Worm (Caenorhabditis elegans) whole organism, young adult: Measurements from ENCODE around the gene rsp-6.

Experiments
- C06A6.2 ChIP-seq: fragments of 200-800 bp; sonication (Bioruptor generic); conservative IDR thresholded peaks from 2 replicates; pipeline ENCODE4 v1.3.6; 2022; ENCODE audit warnings: missing genetic modification characterization, missing compliant biosample characterization
- D2030.7 ChIP-seq: fragments of 200-800 bp; sonication (Bioruptor generic); IDR thresholded peaks from 2 replicates; pipeline ENCODE4 v1.3.6; 2022; ENCODE audit warnings: missing genetic modification reagents, missing genetic modification characterization, missing compliant biosample characterization
- F23B12.7 ChIP-seq: sonication (generic microtip); optimal IDR thresholded peaks from 2 replicates; lab custom pipeline; 2017; ENCODE audit warnings: missing genetic modification characterization, mild to moderate bottlenecking, missing compliant biosample characterization, antibody characterized with exemption, moderate library complexity; ENCODE audit not compliant: insufficient read depth
- F33H1.4 ChIP-seq: fragments of 200-800 bp; sonication (Bioruptor generic); IDR thresholded peaks from 2 replicates; pipeline ENCODE4 v1.3.6; 2022; ENCODE audit warnings: missing genetic modification reagents, missing genetic modification characterization, missing compliant biosample characterization
- F49E8.2 ChIP-seq: sonication (generic microtip); optimal IDR thresholded peaks from 3 replicates; lab custom pipeline; 2017; ENCODE audit warnings: missing genetic modification characterization, mild to moderate bottlenecking, missing compliant biosample characterization, antibody characterized with exemption, moderate library complexity; ENCODE audit not compliant: insufficient read depth
- F52B5.7 ChIP-seq: sonication (generic microtip); optimal IDR thresholded peaks from 2 replicates; lab custom pipeline; 2016; ENCODE audit warnings: mild to moderate bottlenecking, missing genetic modification characterization, missing compliant biosample characterization
- K11D2.4 ChIP-seq: fragments of 200-800 bp; sonication (Bioruptor generic); IDR thresholded peaks from 2 replicates; pipeline ENCODE4 v1.3.6; 2022; ENCODE audit warnings: missing genetic modification reagents, missing genetic modification characterization, missing compliant biosample characterization
- K12H6.12 ChIP-seq: fragments of 200-800 bp; sonication (Bioruptor generic); optimal IDR thresholded peaks from 2 replicates; lab custom pipeline; 2018; ENCODE audit warnings: mild to moderate bottlenecking, missing genetic modification characterization, missing compliant biosample characterization
- Y53F4B.3 ChIP-seq: fragments of 200-800 bp; sonication (Bioruptor generic); IDR thresholded peaks from 2 replicates; pipeline ENCODE4 v1.3.6; 2022; ENCODE audit warnings: missing genetic modification reagents, missing genetic modification characterization, missing compliant biosample characterization
- ZK185.1 ChIP-seq: sonication (generic microtip); optimal IDR thresholded peaks from 2 replicates; lab custom pipeline; 2016; ENCODE audit warnings: mild to moderate bottlenecking, missing genetic modification characterization, missing compliant biosample characterization; ENCODE audit not compliant: poor library complexity, severe bottlenecking
- akir-1 ChIP-seq: fragments of 200-800 bp; sonication (Bioruptor generic); optimal IDR thresholded peaks from 2 replicates; lab custom pipeline; 2018; ENCODE audit warnings: mild to moderate bottlenecking, missing genetic modification characterization, moderate library complexity, missing compliant biosample characterization
- attf-5 ChIP-seq: fragments of 200-800 bp; sonication (Bioruptor generic); optimal IDR thresholded peaks from 2 replicates; lab custom pipeline; 2018; ENCODE audit warnings: mild to moderate bottlenecking, missing genetic modification characterization, missing compliant biosample characterization
- ccch-3 ChIP-seq: fragments of 200-800 bp; sonication (Bioruptor generic); optimal IDR thresholded peaks from 2 replicates; lab custom pipeline; 2018; ENCODE audit warnings: mild to moderate bottlenecking, missing genetic modification characterization, missing compliant biosample characterization
- ceh-100 ChIP-seq: fragments of 200-800 bp; sonication (Bioruptor generic); IDR thresholded peaks from 2 replicates; pipeline ENCODE4 v1.3.6; 2022; ENCODE audit warnings: missing genetic modification reagents, missing genetic modification characterization, missing compliant biosample characterization
- ceh-40 ChIP-seq: fragments of 200-800 bp; sonication (Bioruptor generic); IDR thresholded peaks from 2 replicates; pipeline ENCODE4 v1.3.6; 2022; ENCODE audit warnings: missing genetic modification characterization, missing compliant biosample characterization
- dpl-1 ChIP-seq: fragments of 150-350 bp; optimal IDR thresholded peaks from 2 replicates; lab custom pipeline; 2014; ENCODE audit warnings: missing biosample characterization, missing genetic modification reagents, missing genetic modification characterization
- efl-1 ChIP-seq: fragments of 150-350 bp; optimal IDR thresholded peaks from 2 replicates; lab custom pipeline; 2014; ENCODE audit warnings: missing biosample characterization, missing genetic modification reagents, missing genetic modification characterization
- ets-4 ChIP-seq: fragments of 200-800 bp; sonication (Bioruptor generic); optimal IDR thresholded peaks from 2 replicates; lab custom pipeline; 2018; ENCODE audit warnings: mild to moderate bottlenecking, missing genetic modification characterization, missing compliant biosample characterization
- hmg-1.2 ChIP-seq: fragments of 200-800 bp; sonication (Bioruptor generic); IDR thresholded peaks from 2 replicates; pipeline ENCODE4 v1.3.6; 2022; ENCODE audit warnings: missing genetic modification reagents, missing genetic modification characterization, missing compliant biosample characterization
- lin-54 ChIP-seq: fragments of 200-800 bp; sonication (Bioruptor generic); optimal IDR thresholded peaks from 2 replicates; lab custom pipeline; 2018; ENCODE audit warnings: mild to moderate bottlenecking, missing genetic modification characterization, missing compliant biosample characterization
- lsl-1 ChIP-seq: fragments of 200-800 bp; sonication (Bioruptor generic); optimal IDR thresholded peaks from 2 replicates; lab custom pipeline; 2018; ENCODE audit warnings: mild to moderate bottlenecking, missing genetic modification characterization, moderate library complexity, missing compliant biosample characterization
- madf-10 ChIP-seq: sonication (generic microtip); optimal IDR thresholded peaks from 2 replicates; lab custom pipeline; 2016; ENCODE audit warnings: mild to moderate bottlenecking, missing genetic modification characterization, missing compliant biosample characterization
- madf-6 ChIP-seq: fragments of 200-800 bp; sonication (Bioruptor generic); IDR thresholded peaks from 2 replicates; pipeline ENCODE4 v1.3.6; 2022; ENCODE audit warnings: missing genetic modification reagents, missing genetic modification characterization, missing compliant biosample characterization
- madf-8 ChIP-seq: fragments of 200-800 bp; sonication (Bioruptor generic); conservative IDR thresholded peaks from 2 replicates; pipeline ENCODE4 v1.3.6; 2022; ENCODE audit warnings: missing genetic modification reagents, missing genetic modification characterization, missing compliant biosample characterization
- mcd-1 ChIP-seq: fragments of 200-800 bp; sonication (Bioruptor generic); IDR thresholded peaks from 2 replicates; pipeline ENCODE4 v1.3.6; 2022; ENCODE audit warnings: missing genetic modification reagents, missing genetic modification characterization, missing compliant biosample characterization
- pha-4 ChIP-seq: fragments of 150-350 bp; sonication (generic microtip); optimal IDR thresholded peaks from 2 replicates; lab custom pipeline; 2014; ENCODE audit warnings: missing biosample characterization, missing genetic modification reagents, missing genetic modification characterization
- rpc-1 ChIP-seq, 2 experiments: fragments of 150-350 bp in 1 of 2; sonication (generic microtip) in 1 of 2; optimal IDR thresholded peaks; 2 replicates each; lab custom pipeline; 2014 to 2018; ENCODE audit warnings: missing biosample characterization in 1 of 2, missing genetic modification characterization in 1 of 2, missing genetic modification reagents in 1 of 2, missing genotype in 1 of 2
- sea-2 ChIP-seq: fragments of 200-800 bp; sonication (Bioruptor generic); IDR thresholded peaks from 2 replicates; pipeline ENCODE4 v1.3.6; 2022; ENCODE audit warnings: missing genetic modification characterization, missing compliant biosample characterization
- snpc-1.3 ChIP-seq: sonication (generic microtip); optimal IDR thresholded peaks from 2 replicates; lab custom pipeline; 2017; ENCODE audit warnings: missing genetic modification characterization, mild to moderate bottlenecking, missing compliant biosample characterization, antibody characterized with exemption, moderate library complexity, missing genotype, missing genetic modification reagents; ENCODE audit not compliant: insufficient read depth
- snpc-3.4 ChIP-seq: sonication (generic microtip); optimal IDR thresholded peaks from 2 replicates; lab custom pipeline; 2017; ENCODE audit warnings: missing genetic modification characterization, mild to moderate bottlenecking, missing compliant biosample characterization, antibody characterized with exemption, moderate library complexity, missing genotype, missing genetic modification reagents
- snpc-4 ChIP-seq, 5 experiments: fragments of 150-350 bp in 1 of 5; sonication (generic microtip) in 4 of 5; optimal IDR thresholded peaks; 2 replicates each; lab custom pipeline; 2014 to 2018; ENCODE audit warnings: missing genetic modification characterization in 5 of 5, missing biosample characterization in 3 of 5, antibody characterized with exemption in 2 of 5, mild to moderate bottlenecking in 2 of 5, missing compliant biosample characterization in 2 of 5, missing genotype in 2 of 5, moderate library complexity in 2 of 5, missing genetic modification reagents in 1 of 5
- tbx-9 ChIP-seq: sonication (generic microtip); optimal IDR thresholded peaks from 2 replicates; lab custom pipeline; 2016; ENCODE audit warnings: borderline replicate concordance, missing genetic modification characterization, inconsistent platforms, missing compliant biosample characterization
- unc-62 ChIP-seq: fragments of 150-350 bp; optimal IDR thresholded peaks from 2 replicates; lab custom pipeline; 2014; ENCODE audit warnings: missing biosample characterization, missing genetic modification reagents, missing genetic modification characterization
- xnd-1 ChIP-seq: sonication (generic microtip); optimal IDR thresholded peaks from 2 replicates; lab custom pipeline; 2016; ENCODE audit warnings: missing genotype, missing genetic modification reagents, missing genetic modification characterization, missing compliant biosample characterization
- ztf-18 ChIP-seq: sonication (generic microtip); optimal IDR thresholded peaks from 2 replicates; lab custom pipeline; 2016; ENCODE audit warnings: missing genotype, mild to moderate bottlenecking, missing genetic modification characterization, missing compliant biosample characterization
- ztf-28 ChIP-seq: fragments of 200-800 bp; sonication (Bioruptor generic); IDR thresholded peaks from 2 replicates; pipeline ENCODE4 v1.3.6; 2022; ENCODE audit warnings: missing genetic modification reagents, missing genetic modification characterization, missing compliant biosample characterization
- ztf-3 ChIP-seq: fragments of 200-800 bp; sonication (Bioruptor generic); optimal IDR thresholded peaks from 2 replicates; lab custom pipeline; 2018; ENCODE audit warnings: mild to moderate bottlenecking, missing genetic modification characterization, missing compliant biosample characterization

rsp-6 gene

DNA sequence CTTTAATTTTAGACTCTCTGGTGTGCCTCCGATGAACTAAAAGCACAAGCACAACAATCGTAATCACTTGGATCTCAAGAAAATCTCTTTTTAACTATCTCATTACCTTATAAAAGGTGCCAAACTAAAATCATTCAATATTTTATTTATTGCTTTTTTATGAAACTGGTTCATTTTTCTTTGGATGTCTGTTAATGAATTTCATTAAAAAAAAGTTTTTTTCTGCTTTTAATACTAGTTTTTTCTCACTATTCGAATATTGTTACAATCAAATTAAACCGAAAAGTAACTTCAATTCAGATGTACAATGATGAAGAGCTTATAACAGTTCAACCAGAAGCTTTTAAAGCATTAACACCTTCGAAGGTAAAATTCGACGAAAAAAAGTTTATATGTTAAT, 15.3 kb downstream of the rsp-6 start, which contains the start of gene swd-2.1:
TSS of gene swd-2.1 (plus strand) at position 301 of the 400 bp plus-strand sequence.
- TF ChIP-seq Y53F4B.3 (GFP tag; lab: Robert Waterston, UW) (no peak), sea-2 (GFP tag; lab: Robert Waterston, UW) (no peak)

DNA sequence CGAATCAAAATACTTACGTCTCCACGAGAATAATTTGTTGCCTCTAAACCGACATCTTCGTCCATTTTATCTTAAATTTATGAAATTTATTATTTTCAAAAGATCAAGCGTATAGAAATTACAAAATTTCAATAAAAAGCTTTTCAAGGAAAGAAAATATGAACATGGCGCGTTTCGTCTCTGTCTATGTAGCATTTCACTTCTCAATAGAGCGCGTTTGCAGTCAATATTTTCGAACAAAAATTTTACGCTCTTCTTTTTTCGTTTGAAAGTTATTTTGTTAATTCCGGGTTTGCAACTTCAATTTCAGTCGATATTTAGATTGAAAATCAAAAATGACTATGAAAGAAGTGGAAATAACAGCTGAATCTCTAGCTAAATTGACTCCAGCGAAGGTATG, 16.8 kb downstream of the rsp-6 start, which contains the start of the genes hcf-1 and swd-2.2:
TSS of gene hcf-1 (minus strand) at position 70 of the 400 bp plus-strand sequence.
TSS of gene swd-2.2 (plus strand) at position 206 of the 400 bp plus-strand sequence.
- TF ChIP-seq dpl-1 (peak; percentile 23), C06A6.2 (GFP tag; lab: Robert Waterston, UW) (no peak), madf-10 (no peak), F52B5.7 (tag; lab: Kevin White, UChicago) (no peak), hmg-1.2 (0 out of 2 replicates have a peak, but pooled peaks have one; percentile 5), snpc-1.3 (peak; percentile 18), lsl-1 (GFP tag; lab: Kevin White, UChicago) (peak; percentile 42), mcd-1 (GFP tag; lab: Robert Waterston, UW) (peak; percentile 80), attf-5 (GFP tag; lab: Kevin White, UChicago) (peak; percentile 8), efl-1 (peak; percentile 56), F23B12.7 (tag; lab: Kevin White, UChicago) (peak; percentile 33)

DNA sequence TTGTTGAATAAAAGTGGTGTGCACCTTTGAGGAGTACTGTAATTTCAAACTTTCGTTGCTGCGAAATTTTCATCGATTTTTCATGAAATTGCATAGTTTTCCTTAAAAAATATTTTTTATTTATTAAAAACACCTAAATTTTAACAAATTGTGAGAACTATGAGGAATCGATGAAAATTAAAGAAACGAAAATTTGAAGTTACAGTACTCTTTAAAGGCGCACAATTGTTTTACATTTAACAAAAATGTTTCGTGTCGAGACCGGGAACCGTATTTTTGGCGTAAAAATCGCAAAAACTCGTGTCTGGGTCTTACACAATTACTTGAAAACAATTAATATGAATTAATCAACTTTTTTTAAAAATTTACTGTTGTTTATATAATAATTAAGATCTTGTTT, 20.9 kb downstream of the rsp-6 start, which contains the start of gene rdl-1:
TSS of gene rdl-1 (minus strand) at position 101 of the 400 bp plus-strand sequence.
- TF ChIP-seq lsl-1 (GFP tag; lab: Kevin White, UChicago) (peak; percentile 38), tbx-9 (tag; lab: Kevin White, UChicago) (no peak)

- TF ChIP-seq lsl-1 (GFP tag; lab: Kevin White, UChicago) (peak; percentile 93), D2030.7 (GFP tag; lab: Robert Waterston, UW) (0 out of 2 replicates have a peak, but pooled peaks have one; percentile 17), ceh-100 (no peak), madf-8 (GFP tag; lab: Robert Waterston, UW) (peak; percentile 58), K11D2.4 (no peak), unc-62 (GFP tag; lab: Kevin White, UChicago) (no peak), ztf-28 (GFP tag; lab: Robert Waterston, UW) (no peak), snpc-3.4 (tag; lab: Kevin White, UChicago) (peak; percentile 3), tbx-9 (tag; lab: Kevin White, UChicago) (no peak), ccch-3 (GFP tag; lab: Kevin White, UChicago) (no peak), pha-4 (tag; lab: Kevin White, UChicago) (no peak), ets-4 (no peak), lin-54 (GFP tag; lab: Kevin White, UChicago) (peak; percentile 63), madf-6 (GFP tag; lab: Robert Waterston, UW) (peak; percentile 92), ceh-40 (GFP tag; lab: Robert Waterston, UW) (no peak), F49E8.2 (peak; percentile 39), ztf-3 (no peak), F52B5.7 (tag; lab: Kevin White, UChicago) (no peak), snpc-1.3 (peak; percentile 28), F33H1.4 (GFP tag; lab: Robert Waterston, UW) (peak; percentile 93), ztf-18 (no peak), akir-1 (GFP tag; lab: Kevin White, UChicago) (no peak), snpc-4 (GFP tag; optimal IDR thresholded peaks at IDR 0.05; lab: Kevin White, UChicago) (no peak), snpc-4 (tag; optimal IDR thresholded peaks at IDR 0.05; lab: Kevin White, UChicago) (peak in 2 of 4 experiments; percentile 24 to 25), rpc-1 (optimal IDR thresholded peaks at IDR 0.05; lab: Kevin White, UChicago) (no peak), rpc-1 (tag; optimal IDR thresholded peaks at IDR 0.05; lab: Kevin White, UChicago) (no peak), K12H6.12 (tag; lab: Kevin White, UChicago) (no peak), xnd-1 (tag; lab: Kevin White, UChicago) (peak; percentile 91), ZK185.1 (tag; lab: Kevin White, UChicago) (no peak)
- TF ChIP-seq, all 124 proteins: peak for 11
Measured at ce11 chrIV:7764319-7764718, 26.7 kb downstream of the rsp-6 start.
